Worm (Caenorhabditis elegans): Measurements from ENCODE around the gene B0507.1.

- no peak for TF ChIP-seq zag-1 (tag; optimal IDR thresholded peaks at IDR 0.05)
- TF ChIP-seq egl-27 (tag; optimal IDR thresholded peaks at IDR 0.05): no peak
- TF ChIP-seq nhr-77 (tag; optimal IDR thresholded peaks at IDR 0.05): no peak
- no peak for TF ChIP-seq ceh-16 (tag; optimal IDR thresholded peaks at IDR 0.05)
- TF ChIP-seq skn-1 (tag; optimal IDR thresholded peaks at IDR 0.05): no peak
- no peak for TF ChIP-seq unc-62 (GFP tag; optimal IDR thresholded peaks at IDR 0.05)
- no peak for TF ChIP-seq ztf-11 (tag; optimal IDR thresholded peaks at IDR 0.05)
- TF ChIP-seq elt-2 (tag; optimal IDR thresholded peaks at IDR 0.05): no peak
- TF ChIP-seq ztf-4 (tag; optimal IDR thresholded peaks at IDR 0.05): no peak
- TF ChIP-seq egl-5 (tag; optimal IDR thresholded peaks at IDR 0.05): no peak
- TF ChIP-seq elt-3 (tag; optimal IDR thresholded peaks at IDR 0.05): no peak
- TF ChIP-seq mdl-1 (tag; optimal IDR thresholded peaks at IDR 0.05): no peak
- no peak for TF ChIP-seq ceh-82 (tag; optimal IDR thresholded peaks at IDR 0.05)
- no peak for TF ChIP-seq nhr-76 (tag; optimal IDR thresholded peaks at IDR 0.05)
Measured at ce11 chrV:8760416-8760815, 16.0 kb upstream of the B0507.1 start, which contains the start of gene ddn-1.

All from whole organism, L3 larva.